Fruit fly (Drosophila melanogaster) whole organism, prepupa: ENCODE measurements around the gene a10.

ENCODE experiments used
- Blimp-1 ChIP-seq: fragments of 200-800 bp; sonication (Bioruptor generic); optimal IDR thresholded peaks from 3 replicates; lab custom pipeline; 2017; ENCODE audit warnings: missing biosample characterization, missing genetic modification characterization, mild to moderate bottlenecking, moderate library complexity, missing genetic modification reagents
- CG10631 ChIP-seq: fragments of 200-800 bp; sonication (Bioruptor generic); optimal IDR thresholded peaks from 2 replicates; lab custom pipeline; 2016; ENCODE audit warnings: missing biosample characterization, missing genetic modification characterization
- CG10669 ChIP-seq: fragments of 200-800 bp; sonication (Bioruptor generic); optimal IDR thresholded peaks from 3 replicates; lab custom pipeline; 2018; ENCODE audit warnings: missing biosample characterization, mild to moderate bottlenecking, missing genetic modification characterization, moderate library complexity
- CG11294 ChIP-seq: fragments of 200-800 bp; sonication (Bioruptor generic); IDR thresholded peaks from 2 replicates; pipeline ENCODE4 v1.3.6; 2022; ENCODE audit warnings: missing biosample characterization, missing genetic modification characterization
- CG11762 ChIP-seq: fragments of 200-800 bp; sonication (Bioruptor generic); optimal IDR thresholded peaks from 3 replicates; lab custom pipeline; 2016; ENCODE audit warnings: missing biosample characterization, missing genetic modification characterization; ENCODE audit not compliant: insufficient read depth
- CG11902 ChIP-seq: fragments of 200-800 bp; sonication (Bioruptor generic); optimal IDR thresholded peaks from 3 replicates; lab custom pipeline; 2016; ENCODE audit warnings: missing biosample characterization, missing genetic modification characterization
- CG15336 ChIP-seq: fragments of 200-800 bp; sonication (Bioruptor generic); IDR thresholded peaks from 2 replicates; pipeline ENCODE4 v1.3.6; 2022; ENCODE audit warnings: missing biosample characterization, missing genetic modification characterization
- CG1621 ChIP-seq: fragments of 200-800 bp; sonication (Bioruptor generic); optimal IDR thresholded peaks from 3 replicates; lab custom pipeline; 2018; ENCODE audit warnings: missing biosample characterization, mild to moderate bottlenecking, missing genetic modification characterization
- CG16779 ChIP-seq: fragments of 200-800 bp; sonication (Bioruptor generic); optimal IDR thresholded peaks from 3 replicates; lab custom pipeline; 2017; ENCODE audit warnings: missing biosample characterization, mild to moderate bottlenecking, missing genetic modification characterization
- CG3032 ChIP-seq: fragments of 200-800 bp; optimal IDR thresholded peaks from 2 replicates; lab custom pipeline; 2019; ENCODE audit warnings: missing biosample characterization, mild to moderate bottlenecking, missing genetic modification characterization, moderate library complexity
- CG31627 ChIP-seq: fragments of 200-800 bp; sonication (Bioruptor generic); optimal IDR thresholded peaks from 3 replicates; lab custom pipeline; 2016; ENCODE audit warnings: missing biosample characterization, missing genetic modification characterization
- CG32006 ChIP-seq: fragments of 200-800 bp; sonication (Bioruptor generic); optimal IDR thresholded peaks from 3 replicates; lab custom pipeline; 2017; ENCODE audit warnings: missing biosample characterization, mild to moderate bottlenecking, missing genetic modification characterization
- CG34406 ChIP-seq: fragments of 200-800 bp; sonication (Bioruptor generic); optimal IDR thresholded peaks from 3 replicates; lab custom pipeline; 2016; ENCODE audit warnings: missing biosample characterization, missing genetic modification characterization
- CG3919 ChIP-seq: fragments of 200-800 bp; sonication (Bioruptor generic); optimal IDR thresholded peaks from 3 replicates; lab custom pipeline; 2016; ENCODE audit warnings: missing biosample characterization, missing genetic modification characterization
- CG4318 ChIP-seq: fragments of 200-800 bp; sonication (Bioruptor generic); optimal IDR thresholded peaks from 3 replicates; lab custom pipeline; 2017; ENCODE audit warnings: missing biosample characterization, mild to moderate bottlenecking, missing genetic modification characterization
- CG6163 ChIP-seq: fragments of 200-800 bp; sonication (Bioruptor generic); IDR thresholded peaks from 3 replicates; pipeline ENCODE4 v1.3.6; 2022; ENCODE audit warnings: missing biosample characterization, missing genetic modification characterization
- CG6792 ChIP-seq: fragments of 200-800 bp; sonication (Bioruptor generic); optimal IDR thresholded peaks from 3 replicates; lab custom pipeline; 2016; ENCODE audit warnings: missing biosample characterization, missing genetic modification characterization
- CG6808 ChIP-seq: fragments of 200-800 bp; sonication (Bioruptor generic); optimal IDR thresholded peaks from 3 replicates; lab custom pipeline; 2017; ENCODE audit warnings: missing biosample characterization, missing genetic modification characterization, mild to moderate bottlenecking, moderate library complexity, missing genetic modification reagents
- CG6854 ChIP-seq: fragments of 200-800 bp; sonication (Bioruptor generic); optimal IDR thresholded peaks from 2 replicates; lab custom pipeline; 2017; ENCODE audit warnings: missing biosample characterization, mild to moderate bottlenecking, missing genetic modification characterization
- CG8319 ChIP-seq: fragments of 200-800 bp; sonication (Bioruptor generic); optimal IDR thresholded peaks from 3 replicates; lab custom pipeline; 2016; ENCODE audit warnings: missing biosample characterization, missing genetic modification characterization
- CG8632 ChIP-seq: fragments of 200-800 bp; sonication (Bioruptor generic); optimal IDR thresholded peaks from 3 replicates; lab custom pipeline; 2016; ENCODE audit warnings: missing biosample characterization, missing genetic modification characterization
- CG9139 ChIP-seq: fragments of 200-800 bp; sonication (Bioruptor generic); optimal IDR thresholded peaks from 3 replicates; lab custom pipeline; 2017; ENCODE audit warnings: missing biosample characterization, mild to moderate bottlenecking, missing genetic modification characterization
- Eip75B ChIP-seq: fragments of 200-800 bp; sonication (Bioruptor generic); optimal IDR thresholded peaks from 3 replicates; lab custom pipeline; 2016; ENCODE audit warnings: missing biosample characterization, missing genetic modification characterization
- Eip78C ChIP-seq: fragments of 200-800 bp; sonication (Bioruptor generic); peaks from one replicate; lab custom pipeline; 2016; ENCODE audit warnings: missing biosample characterization, missing genetic modification characterization
- Eip93F ChIP-seq: fragments of 200-800 bp; sonication (Bioruptor generic); optimal IDR thresholded peaks from 2 replicates; lab custom pipeline; 2016; ENCODE audit warnings: missing biosample characterization, mild to moderate bottlenecking, missing genetic modification characterization
- Ets21C ChIP-seq: fragments of 200-800 bp; sonication (Bioruptor generic); optimal IDR thresholded peaks from 3 replicates; lab custom pipeline; 2016; ENCODE audit warnings: missing biosample characterization, missing genetic modification characterization
- Ets96B ChIP-seq: fragments of 200-800 bp; optimal IDR thresholded peaks from 2 replicates; lab custom pipeline; 2019; ENCODE audit warnings: missing biosample characterization, mild to moderate bottlenecking, missing genetic modification characterization, moderate library complexity
- Gug ChIP-seq: fragments of 200-800 bp; sonication (Bioruptor generic); IDR thresholded peaks from 2 replicates; pipeline ENCODE4 v1.3.6; 2022; ENCODE audit warnings: missing biosample characterization, missing genetic modification characterization
- Hr4 ChIP-seq: fragments of 200-800 bp; sonication (Bioruptor generic); optimal IDR thresholded peaks from 3 replicates; lab custom pipeline; 2016; ENCODE audit warnings: missing biosample characterization, missing genetic modification characterization
- Met ChIP-seq: fragments of 200-800 bp; sonication (Bioruptor generic); optimal IDR thresholded peaks from 3 replicates; lab custom pipeline; 2016; ENCODE audit warnings: missing biosample characterization, missing genetic modification characterization
- OdsH ChIP-seq: fragments of 200-800 bp; sonication (Bioruptor generic); optimal IDR thresholded peaks from 3 replicates; lab custom pipeline; 2016; ENCODE audit warnings: missing biosample characterization, missing genetic modification characterization
- Sox14 ChIP-seq: fragments of 200-800 bp; sonication (Bioruptor generic); optimal IDR thresholded peaks from 3 replicates; lab custom pipeline; 2016; ENCODE audit warnings: missing biosample characterization, missing genetic modification characterization
- Sox15 ChIP-seq: fragments of 200-800 bp; sonication (Bioruptor generic); optimal IDR thresholded peaks from 3 replicates; lab custom pipeline; 2016; ENCODE audit warnings: missing biosample characterization, missing genetic modification characterization
- achi ChIP-seq: fragments of 200-800 bp; sonication (Bioruptor generic); optimal IDR thresholded peaks from 3 replicates; lab custom pipeline; 2016; ENCODE audit warnings: missing biosample characterization, missing genetic modification characterization
- acj6 ChIP-seq: fragments of 200-800 bp; sonication (Bioruptor generic); optimal IDR thresholded peaks from 3 replicates; lab custom pipeline; 2016; ENCODE audit warnings: missing biosample characterization, missing genetic modification characterization
- cyc ChIP-seq: fragments of 200-800 bp; sonication (Bioruptor generic); optimal IDR thresholded peaks from 3 replicates; lab custom pipeline; 2016; ENCODE audit warnings: missing biosample characterization, missing genetic modification characterization
- dac ChIP-seq: fragments of 200-800 bp; sonication (Bioruptor generic); optimal IDR thresholded peaks from 2 replicates; lab custom pipeline; 2017; ENCODE audit warnings: missing biosample characterization, mild to moderate bottlenecking, missing genetic modification characterization
- dsx ChIP-seq: fragments of 200-800 bp; optimal IDR thresholded peaks from 3 replicates; lab custom pipeline; 2019; ENCODE audit warnings: missing biosample characterization, mild to moderate bottlenecking, missing genetic modification characterization, moderate library complexity; ENCODE audit not compliant: poor library complexity, severe bottlenecking
- eg ChIP-seq: fragments of 200-800 bp; sonication (Bioruptor generic); IDR thresholded peaks from 3 replicates; pipeline ENCODE4 v1.3.6; 2022; ENCODE audit warnings: missing biosample characterization, missing genetic modification characterization
- esn ChIP-seq: fragments of 200-800 bp; sonication (Bioruptor generic); optimal IDR thresholded peaks from 2 replicates; lab custom pipeline; 2016; ENCODE audit warnings: missing biosample characterization, mild to moderate bottlenecking, missing genetic modification characterization, moderate library complexity
- fd59A ChIP-seq: fragments of 200-800 bp; sonication (Bioruptor generic); optimal IDR thresholded peaks from 2 replicates; lab custom pipeline; 2017; ENCODE audit warnings: missing biosample characterization, mild to moderate bottlenecking, missing genetic modification characterization, missing genetic modification reagents
- fd85E ChIP-seq: fragments of 200-800 bp; sonication (Bioruptor generic); optimal IDR thresholded peaks from 3 replicates; lab custom pipeline; 2016; ENCODE audit warnings: missing biosample characterization, missing genetic modification characterization
- fkh ChIP-seq: fragments of 200-800 bp; sonication (Bioruptor generic); optimal IDR thresholded peaks from 3 replicates; lab custom pipeline; 2017; ENCODE audit warnings: missing biosample characterization, mild to moderate bottlenecking, missing genetic modification characterization, moderate library complexity
- net ChIP-seq: fragments of 200-800 bp; sonication (Bioruptor generic); optimal IDR thresholded peaks from 3 replicates; lab custom pipeline; 2016; ENCODE audit warnings: missing biosample characterization, missing genetic modification characterization
- pdm3 ChIP-seq: fragments of 200-800 bp; sonication (Bioruptor generic); optimal IDR thresholded peaks from 3 replicates; lab custom pipeline; 2016; ENCODE audit warnings: missing biosample characterization, missing genetic modification characterization
- salr ChIP-seq, 2 experiments: fragments of 200-800 bp; sonication (Bioruptor generic); optimal IDR thresholded peaks; 3 replicates each; lab custom pipeline; 2016 to 2018; ENCODE audit warnings: missing biosample characterization in 2 of 2, missing genetic modification characterization in 2 of 2, mild to moderate bottlenecking in 1 of 2
- spab ChIP-seq: fragments of 200-800 bp; sonication (Bioruptor generic); optimal IDR thresholded peaks from 2 replicates; lab custom pipeline; 2017; ENCODE audit warnings: missing biosample characterization, mild to moderate bottlenecking, missing genetic modification characterization, missing genetic modification reagents
- svp ChIP-seq: fragments of 200-800 bp; sonication (Bioruptor generic); peaks from one replicate; lab custom pipeline; 2016; ENCODE audit warnings: missing biosample characterization, missing genetic modification characterization
- topi ChIP-seq: fragments of 200-800 bp; sonication (Bioruptor generic); optimal IDR thresholded peaks from 3 replicates; lab custom pipeline; 2016; ENCODE audit warnings: missing biosample characterization, missing genetic modification characterization

a10 gene

DNA sequence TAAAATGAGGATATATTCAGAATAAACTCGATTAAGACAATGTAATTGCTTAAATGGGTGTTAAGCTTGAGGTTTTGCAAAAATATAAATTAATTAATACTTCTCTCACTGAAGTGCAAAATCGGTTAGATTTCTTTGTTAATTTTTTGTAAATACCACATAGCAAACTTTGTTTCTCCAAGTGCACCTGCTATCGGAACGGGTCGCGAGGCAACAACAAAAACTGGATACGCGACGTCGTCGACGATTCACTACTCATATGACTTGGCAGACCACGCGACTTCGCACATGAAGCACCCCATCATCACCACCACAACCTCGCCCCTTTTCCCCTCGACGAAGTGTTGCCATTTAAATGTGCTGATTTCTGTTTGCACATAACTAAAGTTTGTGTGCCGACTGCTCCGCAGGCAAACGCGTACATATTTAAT is 16.5 kb downstream of the a10 start (continued):
- TF ChIP-seq CG11902 (GFP tag; lab: Kevin White, UChicago) (peak; percentile 47), CG6163 (GFP tag; lab: Robert Waterston, UW) (peak; percentile 75), Gug (GFP tag; lab: Robert Waterston, UW) (peak; percentile 26; the same call in 1 of the 2 replicates), Sox14 (peak; percentile 50), Eip78C (GFP tag; lab: Kevin White, UChicago) (peak; percentile 88), net (GFP tag; lab: Kevin White, UChicago) (peak; percentile 51), Eip93F (no peak), Ets21C (peak; percentile 8), svp (peak; percentile 81), CG32006 (GFP tag; lab: Kevin White, UChicago) (peak; percentile 60), spab (GFP tag; lab: Kevin White, UChicago) (peak; percentile 51), dsx (GFP tag; lab: Kevin White, UChicago) (peak; percentile 41), CG15336 (GFP tag; lab: Robert Waterston, UW) (peak; percentile 64), CG3919 (GFP tag; lab: Kevin White, UChicago) (peak; percentile 59), CG4318 (GFP tag; lab: Kevin White, UChicago) (peak; percentile 44), CG16779 (peak; percentile 21)
- TF ChIP-seq, all 60 proteins: peak for 53

DNA sequence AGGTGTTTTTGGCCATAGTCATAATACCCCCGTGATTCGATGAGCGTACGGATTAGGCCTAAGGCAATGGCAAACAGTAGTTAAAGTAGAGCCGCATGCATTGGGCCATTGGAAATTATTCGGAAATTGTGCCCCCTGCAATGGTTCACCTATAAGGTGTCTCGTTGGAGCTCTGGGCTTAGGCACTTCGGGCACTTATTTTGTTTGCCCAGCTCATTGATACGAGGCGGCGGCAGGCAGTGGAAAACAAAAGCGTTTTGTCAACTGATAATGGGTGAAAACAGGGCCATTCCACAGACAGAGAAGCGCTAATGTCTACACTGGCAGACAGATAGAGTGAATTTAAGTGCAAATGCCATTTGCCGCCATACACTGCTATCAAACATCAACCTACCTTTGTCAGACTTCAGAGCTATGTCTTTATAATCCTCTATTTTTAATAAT is 17.3 kb downstream of the a10 start:
- TF ChIP-seq Eip78C (GFP tag; lab: Kevin White, UChicago) (peak; percentile 37), CG32006 (GFP tag; lab: Kevin White, UChicago) (no peak), Sox15 (GFP tag; lab: Kevin White, UChicago) (no peak), CG34406 (GFP tag; lab: Kevin White, UChicago) (no peak), CG6808 (GFP tag; lab: Kevin White, UChicago) (no peak), dac (GFP tag; lab: Kevin White, UChicago) (no peak), Ets96B (no peak), achi (GFP tag; lab: Kevin White, UChicago) (no peak), CG11294 (GFP tag; lab: Robert Waterston, UW) (no peak), CG31627 (GFP tag; lab: Kevin White, UChicago) (peak; percentile 33), Eip75B (no peak), spab (GFP tag; lab: Kevin White, UChicago) (no peak), net (GFP tag; lab: Kevin White, UChicago) (no peak), CG11762 (GFP tag; lab: Kevin White, UChicago) (no peak), Hr4 (GFP tag; lab: Kevin White, UChicago) (no peak), pdm3 (no peak), esn (peak; percentile 9), CG10631 (no peak), CG8319 (GFP tag; lab: Kevin White, UChicago) (no peak), eg (peak; percentile 33; the same call in 1 of the 3 replicates), CG3919 (GFP tag; lab: Kevin White, UChicago) (peak; percentile 28), Met (GFP tag; lab: Kevin White, UChicago) (peak; percentile 20), CG3032 (tag; lab: Kevin White, UChicago) (no peak), CG1621 (no peak), fkh (peak; percentile 84), CG4318 (GFP tag; lab: Kevin White, UChicago) (no peak), svp (peak; percentile 51), CG8632 (GFP tag; lab: Kevin White, UChicago) (no peak), acj6 (GFP tag; lab: Kevin White, UChicago) (no peak), Eip93F (no peak), CG6854 (GFP tag; lab: Kevin White, UChicago) (no peak), CG15336 (GFP tag; lab: Robert Waterston, UW) (no peak), Blimp-1 (GFP tag; lab: Kevin White, UChicago) (no peak), fd59A (GFP tag; lab: Kevin White, UChicago) (no peak), fd85E (GFP tag; lab: Kevin White, UChicago) (no peak), CG9139 (GFP tag; lab: Kevin White, UChicago) (no peak), topi (GFP tag; lab: Kevin White, UChicago) (no peak), CG10669 (no peak), Gug (GFP tag; lab: Robert Waterston, UW) (peak; percentile 33), cyc (GFP tag; lab: Kevin White, UChicago) (peak; percentile 28), CG6792 (GFP tag; lab: Kevin White, UChicago) (no peak), salr (GFP tag; optimal IDR thresholded peaks at IDR 0.05; lab: Kevin White, UChicago) (no peak), OdsH (peak; percentile 6)
